Fruit fly (Drosophila melanogaster) whole organism, pupa: ENCODE results near the gene Taf11.

Experiments
- CG10348 ChIP-seq: fragments of 200-800 bp; sonication (Bioruptor generic); IDR thresholded peaks from 2 replicates; pipeline ENCODE4 v1.3.6; 2022; ENCODE audit warnings: missing biosample characterization, missing genetic modification characterization
- CG12605 ChIP-seq: fragments of 200-800 bp; sonication (Bioruptor generic); IDR thresholded peaks from 2 replicates; pipeline ENCODE4 v1.3.6; 2022; ENCODE audit warnings: missing biosample characterization, missing genetic modification characterization
- CG13204 ChIP-seq: fragments of 200-800 bp; sonication (Bioruptor generic); optimal IDR thresholded peaks from 2 replicates; lab custom pipeline; 2018; ENCODE audit warnings: missing biosample characterization, mild to moderate bottlenecking, missing genetic modification characterization, moderate library complexity
- CG14655 ChIP-seq: fragments of 200-800 bp; sonication (Bioruptor generic); optimal IDR thresholded peaks from 3 replicates; lab custom pipeline; 2017; ENCODE audit warnings: mild to moderate bottlenecking, missing biosample characterization, missing genetic modification reagents, missing genetic modification characterization
- CG15710 ChIP-seq: fragments of 200-800 bp; sonication (Bioruptor generic); optimal IDR thresholded peaks from 2 replicates; lab custom pipeline; 2018; ENCODE audit warnings: missing biosample characterization, mild to moderate bottlenecking, missing genetic modification characterization, moderate library complexity
- CG17806 ChIP-seq: fragments of 200-800 bp; sonication (Bioruptor generic); optimal IDR thresholded peaks from 2 replicates; lab custom pipeline; 2018; ENCODE audit warnings: missing biosample characterization, mild to moderate bottlenecking, missing genetic modification characterization, moderate library complexity
- CG32121 ChIP-seq: fragments of 200-800 bp; sonication (Bioruptor generic); IDR thresholded peaks from 2 replicates; pipeline ENCODE4 v1.3.6; 2022; ENCODE audit warnings: missing biosample characterization, missing genetic modification characterization
- CG34367 ChIP-seq: fragments of 200-800 bp; sonication (Bioruptor generic); optimal IDR thresholded peaks from 2 replicates; lab custom pipeline; 2018; ENCODE audit warnings: missing biosample characterization, mild to moderate bottlenecking, missing genetic modification characterization
- CG4496 ChIP-seq: fragments of 200-800 bp; sonication (Bioruptor generic); IDR thresholded peaks from 3 replicates; pipeline ENCODE4 v1.3.6; 2022; ENCODE audit warnings: missing biosample characterization, missing genetic modification characterization
- CG8159 ChIP-seq: fragments of 200-800 bp; sonication (Bioruptor generic); optimal IDR thresholded peaks from 3 replicates; lab custom pipeline; 2018; ENCODE audit warnings: missing biosample characterization, mild to moderate bottlenecking, missing genetic modification characterization, moderate library complexity
- CG8301 ChIP-seq: fragments of 200-800 bp; sonication (Bioruptor generic); optimal IDR thresholded peaks from 2 replicates; lab custom pipeline; 2018; ENCODE audit warnings: missing biosample characterization, mild to moderate bottlenecking, missing genetic modification characterization
- CG9948 ChIP-seq: fragments of 200-800 bp; sonication (Bioruptor generic); optimal IDR thresholded peaks from 2 replicates; lab custom pipeline; 2018; ENCODE audit warnings: missing biosample characterization, mild to moderate bottlenecking, missing genetic modification characterization, moderate library complexity
- D1 ChIP-seq: fragments of 200-800 bp; sonication (Bioruptor generic); optimal IDR thresholded peaks from 2 replicates; lab custom pipeline; 2018; ENCODE audit warnings: missing biosample characterization, mild to moderate bottlenecking, missing genetic modification characterization, moderate library complexity
- EcR ChIP-seq: fragments of 200-800 bp; sonication (Bioruptor generic); optimal IDR thresholded peaks from 3 replicates; lab custom pipeline; 2019; ENCODE audit warnings: missing biosample characterization, missing genetic modification characterization, mild to moderate bottlenecking, moderate library complexity, missing genetic modification reagents
- Ets98B ChIP-seq: fragments of 200-800 bp; sonication (Bioruptor generic); IDR thresholded peaks from 2 replicates; pipeline ENCODE4 v1.3.6; 2022; ENCODE audit warnings: missing biosample characterization, missing genetic modification characterization
- Pif1A ChIP-seq: fragments of 200-800 bp; sonication (Bioruptor generic); optimal IDR thresholded peaks from 3 replicates; lab custom pipeline; 2016; ENCODE audit warnings: missing biosample characterization, missing genetic modification characterization
- Pif1B ChIP-seq: fragments of 200-800 bp; sonication (Bioruptor generic); optimal IDR thresholded peaks from 3 replicates; lab custom pipeline; 2016; ENCODE audit warnings: missing biosample characterization, missing genetic modification characterization
- Snoo ChIP-seq: fragments of 200-800 bp; sonication (Bioruptor generic); optimal IDR thresholded peaks from 3 replicates; lab custom pipeline; 2017; ENCODE audit warnings: missing biosample characterization, mild to moderate bottlenecking, missing genetic modification characterization, inconsistent platforms
- fd96Ca ChIP-seq: fragments of 200-800 bp; sonication (Bioruptor generic); IDR thresholded peaks from 3 replicates; pipeline ENCODE4 v1.3.6; 2022; ENCODE audit warnings: missing biosample characterization, missing genetic modification characterization
- gl ChIP-seq: fragments of 200-800 bp; sonication (Bioruptor generic); optimal IDR thresholded peaks from 2 replicates; lab custom pipeline; 2018; ENCODE audit warnings: missing biosample characterization, mild to moderate bottlenecking, missing genetic modification characterization
- rn ChIP-seq: fragments of 200-800 bp; sonication (Bioruptor generic); IDR thresholded peaks from 2 replicates; pipeline ENCODE4 v1.3.6; 2022; ENCODE audit warnings: missing biosample characterization, missing genetic modification characterization

The Taf11 gene

dm6 chr2L:9768735-9769134, 5.7 kb upstream of the Taf11 start, which contains the start of gene CG17633:
TSS of gene CG17633 (plus strand) at chr2L:9769060.
- no peak for TF ChIP-seq CG32121
- TF ChIP-seq EcR (GFP tag; lab: Kevin White, UChicago) = no peak
- TF ChIP-seq gl (tag; lab: Kevin White, UChicago) = no peak
- TF ChIP-seq CG4496 (GFP tag; lab: Robert Waterston, UW) = no peak
- TF ChIP-seq CG14655 (GFP tag; lab: Kevin White, UChicago) = no peak
- no peak for TF ChIP-seq D1 (tag; lab: Kevin White, UChicago)
- TF ChIP-seq CG13204 (GFP tag; lab: Kevin White, UChicago) = no peak
- TF ChIP-seq fd96Ca (GFP tag; lab: Robert Waterston, UW) = no peak
- TF ChIP-seq CG34367 (tag; lab: Kevin White, UChicago) = no peak

- TF ChIP-seq CG34367 (tag; lab: Kevin White, UChicago) (no peak), fd96Ca (GFP tag; lab: Robert Waterston, UW) (no peak), gl (tag; lab: Kevin White, UChicago) (no peak)
Measured at dm6 chr2L:9766758-9767157, 3.7 kb upstream of the Taf11 start, which contains the start of gene CG4017. TSS of gene CG4017 (plus strand) at chr2L:9767058.

dm6 chr2L:9758856-9759255, 4.2 kb downstream of the Taf11 start:
- TF ChIP-seq Snoo (tag; lab: Kevin White, UChicago) (peak; percentile 2), fd96Ca (GFP tag; lab: Robert Waterston, UW) (peak; percentile 87), CG32121 (peak; percentile 63), CG13204 (GFP tag; lab: Kevin White, UChicago) (no peak), CG8301 (tag; lab: Kevin White, UChicago) (no peak), D1 (tag; lab: Kevin White, UChicago) (no peak), CG10348 (no peak), EcR (GFP tag; lab: Kevin White, UChicago) (peak; percentile 45), CG17806 (no peak), Pif1A (GFP tag; lab: Kevin White, UChicago) (no peak), rn (peak; percentile 34; the same call in 1 of the 2 replicates), Ets98B (GFP tag; lab: Robert Waterston, UW) (peak; percentile 68), CG14655 (GFP tag; lab: Kevin White, UChicago) (no peak), CG12605 (peak; percentile 33; the same call in 1 of the 2 replicates), Pif1B (GFP tag; lab: Kevin White, UChicago) (peak; percentile 15), gl (tag; lab: Kevin White, UChicago) (no peak), CG8159 (tag; lab: Kevin White, UChicago) (no peak), CG15710 (tag; lab: Kevin White, UChicago) (peak; percentile 35), CG4496 (GFP tag; lab: Robert Waterston, UW) (peak; percentile 51), CG34367 (tag; lab: Kevin White, UChicago) (no peak), CG9948 (tag; lab: Kevin White, UChicago) (no peak)

- TF ChIP-seq CG8159 (tag; lab: Kevin White, UChicago) (peak; percentile 73), CG17806 (peak; percentile 70), Snoo (tag; lab: Kevin White, UChicago) (peak; percentile 78), CG12605 (peak; percentile 73; the same call in 1 of the 2 replicates), EcR (GFP tag; lab: Kevin White, UChicago) (no peak), CG8301 (tag; lab: Kevin White, UChicago) (peak; percentile 71), gl (tag; lab: Kevin White, UChicago) (no peak), CG32121 (peak; percentile 82), CG9948 (tag; lab: Kevin White, UChicago) (peak; percentile 62), Ets98B (GFP tag; lab: Robert Waterston, UW) (peak; percentile 90), Pif1A (GFP tag; lab: Kevin White, UChicago) (peak; percentile 94), fd96Ca (GFP tag; lab: Robert Waterston, UW) (peak; percentile 89), CG34367 (tag; lab: Kevin White, UChicago) (peak; percentile 56), CG4496 (GFP tag; lab: Robert Waterston, UW) (peak; percentile 89), CG10348 (peak; percentile 64; the same call in 1 of the 2 replicates), CG15710 (tag; lab: Kevin White, UChicago) (peak; percentile 51), rn (peak; percentile 85), CG13204 (GFP tag; lab: Kevin White, UChicago) (no peak), CG14655 (GFP tag; lab: Kevin White, UChicago) (peak; percentile 80), Pif1B (GFP tag; lab: Kevin White, UChicago) (peak; percentile 85), D1 (tag; lab: Kevin White, UChicago) (peak; percentile 37)
Measured at dm6 chr2L:9757990-9758814, 4.9 kb downstream of the Taf11 start, which contains the start of gene zf30C. TSS of gene zf30C (plus strand) at chr2L:9758342.

- no peak for TF ChIP-seq Pif1A (GFP tag; lab: Kevin White, UChicago)
- TF ChIP-seq CG8159 (tag; lab: Kevin White, UChicago) = peak; percentile 37
- no peak for TF ChIP-seq CG4496 (GFP tag; lab: Robert Waterston, UW)
- no peak for TF ChIP-seq gl (tag; lab: Kevin White, UChicago)
- no peak for TF ChIP-seq Snoo (tag; lab: Kevin White, UChicago)
- peak; percentile 13 for TF ChIP-seq CG14655 (GFP tag; lab: Kevin White, UChicago)
- TF ChIP-seq CG8301 (tag; lab: Kevin White, UChicago) = no peak
- TF ChIP-seq Pif1B (GFP tag; lab: Kevin White, UChicago) = no peak
- no peak for TF ChIP-seq EcR (GFP tag; lab: Kevin White, UChicago)
- no peak for TF ChIP-seq CG9948 (tag; lab: Kevin White, UChicago)
- TF ChIP-seq Ets98B (GFP tag; lab: Robert Waterston, UW) = no peak
- TF ChIP-seq CG15710 (tag; lab: Kevin White, UChicago) = peak; percentile 30
Measured at dm6 chr2L:9754817-9755216, 8.2 kb downstream of the Taf11 start.
